Worm (Caenorhabditis elegans) whole organism, L3 larva: Measurements from ENCODE around the gene R11H6.2.

Source experiments
- ZK546.5 ChIP-seq: sonication (generic microtip); optimal IDR thresholded peaks from 2 replicates; lab custom pipeline; 2017; ENCODE audit warnings: missing biosample characterization, missing genetic modification characterization
- ama-1 ChIP-seq: fragments of 150-350 bp; optimal IDR thresholded peaks from 2 replicates; lab custom pipeline; 2018
- ceh-9 ChIP-seq: sonication (generic microtip); optimal IDR thresholded peaks from 2 replicates; lab custom pipeline; 2018; ENCODE audit warnings: missing biosample characterization, missing genetic modification characterization
- elt-1 ChIP-seq: fragments of 150-350 bp; optimal IDR thresholded peaks from 2 replicates; lab custom pipeline; 2014; ENCODE audit warnings: missing biosample characterization, missing genetic modification characterization
- elt-2 ChIP-seq: sonication (generic microtip); optimal IDR thresholded peaks from 2 replicates; lab custom pipeline; 2016; ENCODE audit warnings: missing genetic modification reagents, mild to moderate bottlenecking, missing genetic modification characterization, missing compliant biosample characterization
- elt-3 ChIP-seq, 3 experiments: fragments of 150-350 bp in 1 of 3; sonication (generic microtip) in 2 of 3; optimal IDR thresholded peaks; 2 replicates in 2 of 3; 4 replicates in 1 of 3; lab custom pipeline; 2014 to 2017; ENCODE audit warnings: missing biosample characterization in 3 of 3, missing genetic modification characterization in 3 of 3
- eor-1 ChIP-seq, 2 experiments: fragments of 150-350 bp; optimal IDR thresholded peaks; 2 replicates each; lab custom pipeline; 2014 to 2018; ENCODE audit warnings: missing biosample characterization in 2 of 2, missing genetic modification characterization in 2 of 2
- fkh-10 ChIP-seq: sonication (generic microtip); optimal IDR thresholded peaks from 2 replicates; lab custom pipeline; 2017; ENCODE audit warnings: missing biosample characterization, missing genetic modification reagents, missing genetic modification characterization
- fos-1 ChIP-seq: fragments of 150-350 bp; optimal IDR thresholded peaks from 2 replicates; lab custom pipeline; 2014; ENCODE audit warnings: missing biosample characterization, missing genetic modification characterization
- hmg-11 ChIP-seq: sonication (generic microtip); optimal IDR thresholded peaks from 2 replicates; lab custom pipeline; 2016; ENCODE audit warnings: missing genetic modification characterization, missing compliant biosample characterization
- jun-1 ChIP-seq: fragments of 150-350 bp; optimal IDR thresholded peaks from 2 replicates; lab custom pipeline; 2014; ENCODE audit warnings: missing biosample characterization, missing genetic modification reagents, missing genetic modification characterization
- lin-15B ChIP-seq: fragments of 150-350 bp; optimal IDR thresholded peaks from 2 replicates; lab custom pipeline; 2014; ENCODE audit warnings: missing biosample characterization, missing genetic modification characterization
- lsy-12 ChIP-seq: sonication (generic microtip); optimal IDR thresholded peaks from 2 replicates; lab custom pipeline; 2016; ENCODE audit warnings: mild to moderate bottlenecking, missing genetic modification characterization, missing compliant biosample characterization
- nfya-1 ChIP-seq: sonication (generic microtip); optimal IDR thresholded peaks from 2 replicates; lab custom pipeline; 2017; ENCODE audit warnings: missing genetic modification characterization, mild to moderate bottlenecking, missing compliant biosample characterization, antibody characterized with exemption, moderate library complexity; ENCODE audit not compliant: insufficient read depth
- nhr-11 ChIP-seq: fragments of 150-350 bp; optimal IDR thresholded peaks from 2 replicates; lab custom pipeline; 2014; ENCODE audit warnings: missing biosample characterization, missing genetic modification characterization
- nhr-12 ChIP-seq: fragments of 150-350 bp; optimal IDR thresholded peaks from 2 replicates; lab custom pipeline; 2014; ENCODE audit warnings: missing biosample characterization, missing genetic modification characterization
- nhr-23 ChIP-seq: fragments of 150-350 bp; optimal IDR thresholded peaks from 2 replicates; lab custom pipeline; 2014; ENCODE audit warnings: missing biosample characterization, missing genetic modification reagents, missing genetic modification characterization
- nhr-237 ChIP-seq: fragments of 150-350 bp; optimal IDR thresholded peaks from 2 replicates; lab custom pipeline; 2014; ENCODE audit warnings: missing biosample characterization, missing genetic modification characterization
- nhr-25 ChIP-seq: sonication (generic microtip); optimal IDR thresholded peaks from 2 replicates; lab custom pipeline; 2017; ENCODE audit warnings: missing biosample characterization, missing genetic modification characterization
- nhr-28 ChIP-seq: fragments of 150-350 bp; optimal IDR thresholded peaks from 2 replicates; lab custom pipeline; 2014; ENCODE audit warnings: missing biosample characterization, missing genetic modification characterization
- nhr-76 ChIP-seq: fragments of 150-350 bp; sonication (generic microtip); optimal IDR thresholded peaks from 5 replicates; lab custom pipeline; 2014; ENCODE audit warnings: missing biosample characterization, missing genetic modification characterization
- nhr-77 ChIP-seq: fragments of 150-350 bp; optimal IDR thresholded peaks from 2 replicates; lab custom pipeline; 2014; ENCODE audit warnings: missing biosample characterization, missing genetic modification characterization
- pha-4 ChIP-seq: fragments of 150-350 bp; optimal IDR thresholded peaks from 2 replicates; lab custom pipeline; 2014; ENCODE audit warnings: missing biosample characterization, missing genetic modification reagents, missing genetic modification characterization
- pqm-1 ChIP-seq: fragments of 150-350 bp; optimal IDR thresholded peaks from 2 replicates; lab custom pipeline; 2017; ENCODE audit warnings: missing biosample characterization, missing genetic modification characterization, inconsistent platforms
- sea-2 ChIP-seq: fragments of 150-350 bp; sonication (generic microtip); optimal IDR thresholded peaks from 4 replicates; lab custom pipeline; 2014; ENCODE audit warnings: missing biosample characterization, missing genetic modification reagents, missing genetic modification characterization
- snpc-4 ChIP-seq: fragments of 150-350 bp; optimal IDR thresholded peaks from 2 replicates; lab custom pipeline; 2014; ENCODE audit warnings: missing biosample characterization, missing genetic modification characterization
- unc-39 ChIP-seq: sonication (generic microtip); optimal IDR thresholded peaks from 4 replicates; lab custom pipeline; 2017; ENCODE audit warnings: missing biosample characterization, missing genetic modification characterization
- unc-62 ChIP-seq: fragments of 150-350 bp; sonication (generic microtip); optimal IDR thresholded peaks from 4 replicates; lab custom pipeline; 2014; ENCODE audit warnings: missing biosample characterization, missing genetic modification reagents, missing genetic modification characterization
- zag-1 ChIP-seq: fragments of 150-350 bp; optimal IDR thresholded peaks from 2 replicates; lab custom pipeline; 2014; ENCODE audit warnings: missing biosample characterization, missing genetic modification characterization

R11H6.2 gene

ce11 chrV:14642016-14642415 is 44.2 kb downstream of the R11H6.2 start:
- TF ChIP-seq elt-3 (tag; optimal IDR thresholded peaks at IDR 0.05; lab: Kevin White, UChicago) (no peak), zag-1 (tag; lab: Kevin White, UChicago) (no peak)

ce11 chrV:14645817-14646789 is 48.3 kb downstream of the R11H6.2 start, which contains the start of the genes rfc-1 and pmp-3:
Gene rfc-1 (minus strand): TSS chrV:14645979.
Gene pmp-3 (plus strand): TSS chrV:14646739.
- TF ChIP-seq hmg-11 = peak; percentile 39
- peak; percentile 5 for TF ChIP-seq nhr-23 (tag; lab: Kevin White, UChicago)
- TF ChIP-seq nhr-25 (tag; lab: Kevin White, UChicago) = no peak
- TF ChIP-seq lin-15B (tag; lab: Kevin White, UChicago) = peak; percentile 31
- TF ChIP-seq lsy-12 (tag; lab: Kevin White, UChicago) = no peak
- no peak for TF ChIP-seq unc-39 (tag; lab: Kevin White, UChicago)
- TF ChIP-seq sea-2 (GFP tag; lab: Kevin White, UChicago) = no peak
- TF ChIP-seq elt-1 (tag; lab: Kevin White, UChicago) = no peak
- TF ChIP-seq snpc-4 = no peak
- no peak for TF ChIP-seq ceh-9 (tag; lab: Kevin White, UChicago)
- TF ChIP-seq pqm-1 = no peak
- TF ChIP-seq pha-4 (tag; lab: Kevin White, UChicago) = peak; percentile 30
- TF ChIP-seq nfya-1 (tag; lab: Kevin White, UChicago) = peak; percentile 9
- no peak for TF ChIP-seq ZK546.5
- no peak for TF ChIP-seq nhr-28 (tag; lab: Kevin White, UChicago)
- TF ChIP-seq unc-62 (GFP tag; lab: Kevin White, UChicago) = no peak
- no peak for TF ChIP-seq nhr-11 (tag; lab: Kevin White, UChicago)
- TF ChIP-seq ama-1 = no peak
- TF ChIP-seq eor-1 (tag; optimal IDR thresholded peaks at IDR 0.05; lab: Kevin White, UChicago) = no peak
- TF ChIP-seq jun-1 (tag; lab: Kevin White, UChicago) = no peak
- no peak for TF ChIP-seq nhr-77 (tag; lab: Kevin White, UChicago)
- TF ChIP-seq fos-1 (tag; lab: Kevin White, UChicago) = no peak
- no peak for TF ChIP-seq nhr-237 (tag; lab: Kevin White, UChicago)
- TF ChIP-seq nhr-12 = no peak
- no peak for TF ChIP-seq zag-1 (tag; lab: Kevin White, UChicago)
- TF ChIP-seq elt-2 (tag; lab: Kevin White, UChicago) = no peak
- TF ChIP-seq nhr-76 (tag; lab: Kevin White, UChicago) = no peak
- no peak for TF ChIP-seq elt-3 (tag; optimal IDR thresholded peaks at IDR 0.05; lab: Kevin White, UChicago)

DNA sequence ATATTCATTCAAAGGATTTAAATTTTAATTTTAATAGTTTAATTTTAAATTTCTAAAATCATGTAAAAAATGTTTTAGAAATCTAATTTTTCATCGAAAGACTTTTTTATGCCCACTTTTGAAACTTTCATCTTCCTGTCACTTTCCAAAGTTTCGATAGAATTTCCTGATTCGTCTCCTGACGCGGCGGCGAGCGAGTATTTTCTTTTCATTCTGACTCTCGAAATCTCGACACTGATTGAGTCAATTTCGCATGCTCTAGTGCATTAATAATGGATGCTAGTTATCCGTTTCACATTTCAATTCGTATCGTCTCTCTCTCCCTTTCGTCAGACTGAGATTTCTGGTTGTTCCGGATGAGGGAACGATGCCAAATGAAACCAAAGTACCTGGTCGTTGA is 51.0 kb downstream of the R11H6.2 start:
- TF ChIP-seq fkh-10 (GFP tag; lab: Kevin White, UChicago) = peak; percentile 80
- TF ChIP-seq nhr-12 = no peak
